Worm (Caenorhabditis elegans) whole organism, midembryonic: Measurements from ENCODE around the gene cpt-5.

Source experiments
- cog-1 ChIP-seq: sonication (generic microtip); optimal IDR thresholded peaks from 2 replicates; lab custom pipeline; 2016; ENCODE audit warnings: missing genetic modification characterization, missing compliant biosample characterization
- flt-1 ChIP-seq: fragments of 200-800 bp; sonication (Bioruptor generic); IDR thresholded peaks from 2 replicates; pipeline ENCODE4 v1.3.6; 2022; ENCODE audit warnings: missing genetic modification characterization, missing compliant biosample characterization
- klf-2 ChIP-seq: fragments of 200-800 bp; sonication (Bioruptor generic); conservative IDR thresholded peaks from 2 replicates; pipeline ENCODE4 v1.3.6; 2022; ENCODE audit warnings: missing genetic modification reagents, missing genetic modification characterization, missing compliant biosample characterization
- med-1 ChIP-seq: sonication (generic microtip); optimal IDR thresholded peaks from 2 replicates; lab custom pipeline; 2017; ENCODE audit warnings: missing genetic modification characterization, mild to moderate bottlenecking, missing compliant biosample characterization, antibody characterized with exemption, missing genetic modification reagents; ENCODE audit not compliant: insufficient read depth
- ref-1 ChIP-seq: fragments of 200-800 bp; sonication (Bioruptor generic); conservative IDR thresholded peaks from 2 replicates; pipeline ENCODE4 v1.3.6; 2022; ENCODE audit warnings: missing genetic modification reagents, missing genetic modification characterization, missing compliant biosample characterization
- tab-1 ChIP-seq: fragments of 200-800 bp; sonication (Bioruptor generic); IDR thresholded peaks from 2 replicates; pipeline ENCODE4 v1.3.6; 2022; ENCODE audit warnings: missing genetic modification characterization, missing compliant biosample characterization
- ztf-23 ChIP-seq: fragments of 200-800 bp; sonication (Bioruptor generic); IDR thresholded peaks from 2 replicates; pipeline ENCODE4 v1.3.6; 2022; ENCODE audit warnings: missing genetic modification reagents, missing genetic modification characterization, missing compliant biosample characterization
- ztf-29 ChIP-seq: fragments of 200-800 bp; sonication (Bioruptor generic); IDR thresholded peaks from 2 replicates; pipeline ENCODE4 v1.3.6; 2022; ENCODE audit warnings: missing genetic modification reagents, missing genetic modification characterization, missing compliant biosample characterization

- TF ChIP-seq flt-1 (GFP tag; lab: Robert Waterston, UW) (no peak), klf-2 (GFP tag; lab: Robert Waterston, UW) (no peak), med-1 (GFP tag; lab: Kevin White, UChicago) (no peak), tab-1 (GFP tag; lab: Robert Waterston, UW) (no peak), ztf-29 (GFP tag; lab: Robert Waterston, UW) (no peak), cog-1 (tag; lab: Kevin White, UChicago) (no peak), ref-1 (no peak), ztf-23 (no peak)
These were observed 31.5 kb downstream of the cpt-5 start, which contains the start of gene stdh-3 for ce11 chrV:13904446-13904845.
